Worm (Caenorhabditis elegans): Measurements from ENCODE around the gene pgp-7.

The pgp-7 gene

DNA sequence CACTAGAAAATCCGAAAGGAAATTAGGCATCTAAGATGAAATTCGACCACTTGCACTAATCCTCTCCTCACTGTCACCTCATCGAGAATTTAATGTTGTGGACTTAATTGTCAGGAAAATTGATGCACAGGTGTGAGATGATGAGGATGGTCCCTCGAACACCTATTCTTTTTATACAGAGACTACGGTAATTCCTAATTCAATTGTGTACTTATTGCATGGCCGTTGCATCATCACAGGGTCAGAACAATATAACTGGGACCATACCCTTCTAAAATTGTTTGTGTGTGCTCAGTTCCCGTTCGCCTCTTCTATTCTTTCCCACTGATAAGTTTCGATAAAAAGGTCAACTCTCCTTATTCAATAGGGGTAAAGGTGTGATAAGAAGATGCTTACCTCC, 25.9 kb downstream of the pgp-7 start:
- TF ChIP-seq unc-62 (GFP tag; optimal IDR thresholded peaks at IDR 0.05): no peak

DNA sequence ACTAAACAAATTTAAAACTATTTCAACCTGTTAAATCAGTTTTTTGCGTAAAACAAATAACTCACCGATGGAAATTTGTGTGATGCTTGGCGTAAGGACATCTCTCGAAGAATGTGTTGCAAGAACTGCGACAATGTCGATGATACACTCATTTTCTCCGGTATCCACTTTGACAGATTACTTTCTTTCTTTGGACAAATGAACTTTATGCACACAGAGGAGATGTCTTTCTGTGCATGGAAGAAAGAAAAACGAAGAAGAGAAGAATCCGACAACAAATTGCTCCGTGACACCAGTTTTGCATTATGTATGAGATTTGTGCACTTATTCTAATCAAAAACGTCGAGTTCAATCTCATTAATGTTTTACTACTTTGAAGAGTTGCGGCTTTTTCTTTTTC, 31.5 kb downstream of the pgp-7 start, which contains the start of gene plc-1:
TSS of gene plc-1 (minus strand) at position 101 of the 400 bp plus-strand sequence.
- no peak for TF ChIP-seq unc-62 (GFP tag; optimal IDR thresholded peaks at IDR 0.05)

DNA sequence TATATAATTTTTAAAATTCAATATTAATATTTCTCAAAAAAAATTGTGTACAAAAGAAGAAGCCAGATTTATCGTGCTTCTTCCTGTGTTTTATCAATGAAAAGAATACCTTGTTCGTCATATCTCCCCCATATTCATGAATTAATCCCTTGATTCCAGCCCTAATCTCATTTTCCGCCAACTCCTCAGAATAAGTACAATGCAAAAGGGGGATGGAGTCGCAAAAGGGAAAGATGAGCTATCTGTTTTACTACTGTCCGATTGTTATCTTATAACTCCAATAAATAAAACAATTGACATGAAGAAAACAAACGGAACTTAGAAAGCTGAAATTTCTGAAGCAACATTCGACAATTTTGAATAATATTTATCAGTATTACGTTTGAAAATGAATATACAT, 32.4 kb downstream of the pgp-7 start:
- no peak for TF ChIP-seq unc-62 (GFP tag; optimal IDR thresholded peaks at IDR 0.05)

DNA sequence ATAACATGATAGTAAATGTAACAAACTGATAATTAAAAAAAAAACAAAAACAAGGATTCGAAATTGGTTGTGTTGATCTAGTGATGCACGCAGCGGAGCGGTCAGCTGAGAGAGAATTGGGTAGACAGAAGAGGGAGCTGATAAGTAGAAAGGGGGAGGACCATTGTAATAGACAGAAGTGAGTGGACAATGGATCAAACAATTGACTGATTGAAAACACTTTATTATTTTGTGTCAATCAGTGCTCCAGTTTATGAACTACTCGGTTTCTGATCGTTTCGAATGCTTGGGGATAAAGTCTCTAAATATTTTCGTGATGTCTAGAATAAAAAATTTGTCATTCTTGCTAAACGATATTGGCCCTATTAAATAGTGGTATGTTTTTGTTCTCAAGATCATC, 35.5 kb downstream of the pgp-7 start:
- TF ChIP-seq unc-62 (GFP tag; optimal IDR thresholded peaks at IDR 0.05): no peak

DNA sequence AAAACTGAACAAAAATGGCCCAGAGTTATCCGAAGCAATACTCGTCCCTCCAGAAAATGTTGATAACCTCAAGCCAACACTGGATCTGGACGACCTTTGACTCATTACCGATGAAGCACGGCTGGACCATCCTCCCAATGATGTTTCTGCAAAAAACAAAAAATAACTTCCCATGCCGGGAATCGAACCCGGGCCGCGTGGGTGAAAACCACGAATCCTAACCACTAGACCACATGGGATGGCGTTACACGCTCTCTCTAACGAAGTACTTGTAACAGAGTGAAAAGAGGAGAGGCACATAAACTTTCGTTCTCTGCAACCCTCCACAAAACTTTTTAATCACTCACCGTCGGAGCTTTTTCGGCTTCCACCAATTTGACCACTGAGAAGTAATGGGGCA, 48.9 kb downstream of the pgp-7 start:
- no peak for TF ChIP-seq unc-62 (GFP tag; optimal IDR thresholded peaks at IDR 0.05)

DNA sequence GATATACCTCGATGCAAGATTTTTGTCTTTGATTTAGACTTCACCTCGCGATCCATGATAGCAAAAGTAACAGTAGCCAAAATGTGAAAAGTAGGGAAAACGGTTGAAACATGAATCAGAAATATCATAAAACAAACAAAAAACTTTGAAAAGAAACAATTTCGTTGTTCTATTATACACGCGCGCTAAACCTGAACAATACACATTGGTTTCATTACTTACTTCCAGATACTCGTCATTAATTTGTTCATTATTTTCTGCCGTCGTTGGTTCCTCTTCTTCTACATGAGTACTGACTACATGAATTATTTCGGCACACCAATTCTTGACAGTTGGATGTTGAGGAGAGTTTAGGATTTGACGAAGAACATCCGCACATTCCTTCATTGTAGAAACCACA, 49.5 kb downstream of the pgp-7 start, which contains the start of gene F31B12.3:
TSS of gene F31B12.3 (minus strand) at position 101 of the 400 bp plus-strand sequence.
- no peak for TF ChIP-seq unc-62 (GFP tag; optimal IDR thresholded peaks at IDR 0.05)
